Fruit fly (Drosophila melanogaster): ENCODE measurements around the gene CG13385.

dm6 chr2L:8384108-8384601 is 12.3 kb upstream of the CG13385 start, which contains the start of the genes Dad1 and CG13384:
- TF ChIP-seq CG13204 (GFP tag; optimal IDR thresholded peaks at IDR 0.05): no peak
- TF ChIP-seq EcR (GFP tag; optimal IDR thresholded peaks at IDR 0.05): peak; percentile 22
- peak; percentile 88 for TF ChIP-seq CG4496 (GFP tag; IDR thresholded peaks at IDR 0.05)
- peak; percentile 90 for TF ChIP-seq CG32121 (GFP tag; IDR thresholded peaks at IDR 0.05)
- no peak for TF ChIP-seq fd96Ca (GFP tag; IDR thresholded peaks at IDR 0.05)
- peak; percentile 69 for TF ChIP-seq Pif1B (GFP tag; optimal IDR thresholded peaks at IDR 0.05)
- TF ChIP-seq CG8301 (tag; optimal IDR thresholded peaks at IDR 0.05): peak; percentile 86
- peak; percentile 95 for TF ChIP-seq CG15710 (tag; optimal IDR thresholded peaks at IDR 0.05)
- TF ChIP-seq CG34367 (tag; optimal IDR thresholded peaks at IDR 0.05): peak; percentile 86
- peak; percentile 92 for TF ChIP-seq CG9948 (tag; optimal IDR thresholded peaks at IDR 0.05)
- peak; percentile 76 for TF ChIP-seq Ets98B (GFP tag; IDR thresholded peaks at IDR 0.05)
- TF ChIP-seq CG14655 (GFP tag; optimal IDR thresholded peaks at IDR 0.05): peak; percentile 93
- TF ChIP-seq Snoo (tag; optimal IDR thresholded peaks at IDR 0.05): peak; percentile 92

All from whole organism, pupa.